Worm (Caenorhabditis elegans) whole organism, young adult: Measurements from ENCODE around the gene K08D12.8.

Experiments used
- B0035.1 ChIP-seq: sonication (generic microtip); optimal IDR thresholded peaks from 2 replicates; lab custom pipeline; 2016; ENCODE audit warnings: missing genetic modification characterization, mild to moderate bottlenecking, missing compliant biosample characterization, missing genotype, missing genetic modification reagents
- C06A6.2 ChIP-seq: fragments of 200-800 bp; sonication (Bioruptor generic); conservative IDR thresholded peaks from 2 replicates; pipeline ENCODE4 v1.3.6; 2022; ENCODE audit warnings: missing genetic modification characterization, missing compliant biosample characterization
- F10E7.11 ChIP-seq: sonication (generic microtip); optimal IDR thresholded peaks from 2 replicates; lab custom pipeline; 2017; ENCODE audit warnings: mild to moderate bottlenecking, missing genetic modification characterization, moderate library complexity, missing compliant biosample characterization
- F22D6.2 ChIP-seq: sonication (generic microtip); optimal IDR thresholded peaks from 2 replicates; lab custom pipeline; 2016; ENCODE audit warnings: mild to moderate bottlenecking, missing genetic modification characterization, missing compliant biosample characterization
- F23B12.7 ChIP-seq: sonication (generic microtip); optimal IDR thresholded peaks from 2 replicates; lab custom pipeline; 2017; ENCODE audit warnings: missing genetic modification characterization, mild to moderate bottlenecking, missing compliant biosample characterization, antibody characterized with exemption, moderate library complexity; ENCODE audit not compliant: insufficient read depth
- F33H1.4 ChIP-seq: fragments of 200-800 bp; sonication (Bioruptor generic); IDR thresholded peaks from 2 replicates; pipeline ENCODE4 v1.3.6; 2022; ENCODE audit warnings: missing genetic modification reagents, missing genetic modification characterization, missing compliant biosample characterization
- F39B2.1 ChIP-seq: fragments of 200-800 bp; sonication (Bioruptor generic); IDR thresholded peaks from 2 replicates; pipeline ENCODE4 v1.3.6; 2022; ENCODE audit warnings: missing genetic modification reagents, missing genetic modification characterization, missing compliant biosample characterization
- F57A8.1 ChIP-seq: fragments of 200-800 bp; sonication (Bioruptor generic); optimal IDR thresholded peaks from 2 replicates; lab custom pipeline; 2018; ENCODE audit warnings: mild to moderate bottlenecking, missing genetic modification characterization, moderate library complexity, missing compliant biosample characterization
- K11D2.4 ChIP-seq: fragments of 200-800 bp; sonication (Bioruptor generic); IDR thresholded peaks from 2 replicates; pipeline ENCODE4 v1.3.6; 2022; ENCODE audit warnings: missing genetic modification reagents, missing genetic modification characterization, missing compliant biosample characterization
- Y53F4B.3 ChIP-seq: fragments of 200-800 bp; sonication (Bioruptor generic); IDR thresholded peaks from 2 replicates; pipeline ENCODE4 v1.3.6; 2022; ENCODE audit warnings: missing genetic modification reagents, missing genetic modification characterization, missing compliant biosample characterization
- Y79H2A.3 ChIP-seq: fragments of 200-800 bp; sonication (Bioruptor generic); conservative IDR thresholded peaks from 2 replicates; pipeline ENCODE4 v1.3.6; 2022; ENCODE audit warnings: missing genetic modification reagents, missing genetic modification characterization, missing compliant biosample characterization
- Y95B8A.8 ChIP-seq: fragments of 200-800 bp; sonication (Bioruptor generic); IDR thresholded peaks from 2 replicates; pipeline ENCODE4 v1.3.6; 2022; ENCODE audit warnings: missing genetic modification reagents, missing genetic modification characterization, missing compliant biosample characterization
- aptf-2 ChIP-seq: fragments of 200-800 bp; sonication (Bioruptor generic); conservative IDR thresholded peaks from 2 replicates; pipeline ENCODE4 v1.3.6; 2022; ENCODE audit warnings: missing genetic modification reagents, missing genetic modification characterization, missing compliant biosample characterization
- atf-7 ChIP-seq: sonication (generic microtip); optimal IDR thresholded peaks from 2 replicates; lab custom pipeline; 2017; ENCODE audit warnings: mild to moderate bottlenecking, missing genetic modification characterization, missing compliant biosample characterization
- athp-1 ChIP-seq: sonication (generic microtip); optimal IDR thresholded peaks from 2 replicates; lab custom pipeline; 2017; ENCODE audit warnings: mild to moderate bottlenecking, missing genetic modification characterization, missing compliant biosample characterization
- attf-6 ChIP-seq: fragments of 200-800 bp; sonication (Bioruptor generic); IDR thresholded peaks from 2 replicates; pipeline ENCODE4 v1.3.6; 2022; ENCODE audit warnings: missing genetic modification reagents, missing genetic modification characterization, missing compliant biosample characterization
- bed-1 ChIP-seq: fragments of 200-800 bp; sonication (Bioruptor generic); IDR thresholded peaks from 2 replicates; pipeline ENCODE4 v1.3.6; 2022; ENCODE audit warnings: missing genetic modification reagents, missing genetic modification characterization, missing compliant biosample characterization
- ccch-3 ChIP-seq: fragments of 200-800 bp; sonication (Bioruptor generic); optimal IDR thresholded peaks from 2 replicates; lab custom pipeline; 2018; ENCODE audit warnings: mild to moderate bottlenecking, missing genetic modification characterization, missing compliant biosample characterization
- cebp-1 ChIP-seq, 2 experiments: fragments of 200-800 bp in 1 of 2; sonication (Bioruptor generic) in 1 of 2; sonication (generic microtip) in 1 of 2; IDR thresholded peaks in 1 of 2; optimal IDR thresholded peaks in 1 of 2; 2 replicates each; pipeline versions ENCODE4 v1.3.6 to Lab custom; 2017 to 2022; ENCODE audit warnings: missing compliant biosample characterization in 2 of 2, missing genetic modification characterization in 2 of 2, mild to moderate bottlenecking in 1 of 2, missing genetic modification reagents in 1 of 2, moderate library complexity in 1 of 2
- cebp-2 ChIP-seq: fragments of 200-800 bp; sonication (Bioruptor generic); IDR thresholded peaks from 2 replicates; pipeline ENCODE4 v1.3.6; 2022; ENCODE audit warnings: missing genetic modification characterization, missing compliant biosample characterization
- ceh-58 ChIP-seq: fragments of 200-800 bp; sonication (Bioruptor generic); IDR thresholded peaks from 2 replicates; pipeline ENCODE4 v1.3.6; 2022; ENCODE audit warnings: missing genetic modification characterization, missing compliant biosample characterization
- dox-1 ChIP-seq: fragments of 200-800 bp; sonication (Bioruptor generic); IDR thresholded peaks from 2 replicates; pipeline ENCODE4 v1.3.6; 2022; ENCODE audit warnings: missing genetic modification reagents, missing genetic modification characterization, missing compliant biosample characterization
- egl-44 ChIP-seq: fragments of 200-800 bp; sonication (Bioruptor generic); IDR thresholded peaks from 2 replicates; pipeline ENCODE4 v1.3.6; 2022; ENCODE audit warnings: missing genetic modification reagents, missing genetic modification characterization, missing compliant biosample characterization
- ets-4 ChIP-seq: fragments of 200-800 bp; sonication (Bioruptor generic); optimal IDR thresholded peaks from 2 replicates; lab custom pipeline; 2018; ENCODE audit warnings: mild to moderate bottlenecking, missing genetic modification characterization, missing compliant biosample characterization
- hlh-26 ChIP-seq: fragments of 200-800 bp; sonication (Bioruptor generic); conservative IDR thresholded peaks from 2 replicates; pipeline ENCODE4 v1.3.6; 2022; ENCODE audit warnings: missing genetic modification reagents, missing genetic modification characterization, missing compliant biosample characterization
- hmg-20 ChIP-seq: fragments of 200-800 bp; sonication (Bioruptor generic); IDR thresholded peaks from 2 replicates; pipeline ENCODE4 v1.3.6; 2022; ENCODE audit warnings: missing genetic modification reagents, missing genetic modification characterization, missing compliant biosample characterization
- hsf-1 ChIP-seq: fragments of 200-800 bp; sonication (Bioruptor generic); IDR thresholded peaks from 2 replicates; pipeline ENCODE4 v1.3.6; 2022; ENCODE audit warnings: missing genetic modification reagents, missing genetic modification characterization, missing compliant biosample characterization
- lag-1 ChIP-seq: fragments of 200-800 bp; sonication (Bioruptor generic); IDR thresholded peaks from 2 replicates; pipeline ENCODE4 v1.3.6; 2022; ENCODE audit warnings: missing genetic modification reagents, missing genetic modification characterization, missing compliant biosample characterization
- lin-40 ChIP-seq: sonication (generic microtip); optimal IDR thresholded peaks from 2 replicates; lab custom pipeline; 2016; ENCODE audit warnings: missing genetic modification characterization, mild to moderate bottlenecking, missing compliant biosample characterization, missing genotype, missing genetic modification reagents
- lin-54 ChIP-seq: fragments of 200-800 bp; sonication (Bioruptor generic); optimal IDR thresholded peaks from 2 replicates; lab custom pipeline; 2018; ENCODE audit warnings: mild to moderate bottlenecking, missing genetic modification characterization, missing compliant biosample characterization
- lir-1 ChIP-seq: fragments of 200-800 bp; sonication (Bioruptor generic); conservative IDR thresholded peaks from 2 replicates; pipeline ENCODE4 v1.3.6; 2022; ENCODE audit warnings: missing genetic modification reagents, missing genetic modification characterization, missing compliant biosample characterization
- lsl-1 ChIP-seq: fragments of 200-800 bp; sonication (Bioruptor generic); optimal IDR thresholded peaks from 2 replicates; lab custom pipeline; 2018; ENCODE audit warnings: mild to moderate bottlenecking, missing genetic modification characterization, moderate library complexity, missing compliant biosample characterization
- lsy-27 ChIP-seq: sonication (generic microtip); optimal IDR thresholded peaks from 2 replicates; lab custom pipeline; 2017; ENCODE audit warnings: missing genetic modification characterization, mild to moderate bottlenecking, missing compliant biosample characterization, antibody characterized with exemption, missing genotype, borderline replicate concordance; ENCODE audit not compliant: insufficient read depth
- madf-6 ChIP-seq: fragments of 200-800 bp; sonication (Bioruptor generic); IDR thresholded peaks from 2 replicates; pipeline ENCODE4 v1.3.6; 2022; ENCODE audit warnings: missing genetic modification reagents, missing genetic modification characterization, missing compliant biosample characterization
- madf-8 ChIP-seq: fragments of 200-800 bp; sonication (Bioruptor generic); conservative IDR thresholded peaks from 2 replicates; pipeline ENCODE4 v1.3.6; 2022; ENCODE audit warnings: missing genetic modification reagents, missing genetic modification characterization, missing compliant biosample characterization
- nfya-1 ChIP-seq: sonication (generic microtip); optimal IDR thresholded peaks from 2 replicates; lab custom pipeline; 2017; ENCODE audit warnings: antibody characterized with exemption, missing compliant biosample characterization, missing genetic modification characterization, borderline replicate concordance; ENCODE audit not compliant: insufficient read depth
- nfyb-1 ChIP-seq: fragments of 200-800 bp; sonication (Bioruptor generic); IDR thresholded peaks from 2 replicates; pipeline ENCODE4 v1.3.6; 2022; ENCODE audit warnings: missing genetic modification reagents, missing genetic modification characterization, missing compliant biosample characterization
- nhr-179 ChIP-seq: sonication (generic microtip); optimal IDR thresholded peaks from 2 replicates; lab custom pipeline; 2016; ENCODE audit warnings: mild to moderate bottlenecking, missing genetic modification characterization, missing compliant biosample characterization
- nhr-80 ChIP-seq: sonication (generic microtip); optimal IDR thresholded peaks from 2 replicates; lab custom pipeline; 2016; ENCODE audit warnings: missing genetic modification characterization, missing compliant biosample characterization
- nhr-90 ChIP-seq: sonication (generic microtip); optimal IDR thresholded peaks from 2 replicates; lab custom pipeline; 2016; ENCODE audit warnings: missing genotype, mild to moderate bottlenecking, missing genetic modification characterization, missing compliant biosample characterization
- rcor-1 ChIP-seq: fragments of 200-800 bp; sonication (Bioruptor generic); IDR thresholded peaks from 2 replicates; pipeline ENCODE4 v1.3.6; 2022; ENCODE audit warnings: missing genetic modification reagents, missing genetic modification characterization, missing compliant biosample characterization
- repo-1 ChIP-seq: sonication (generic microtip); optimal IDR thresholded peaks from 2 replicates; lab custom pipeline; 2017; ENCODE audit warnings: mild to moderate bottlenecking, missing genetic modification characterization, missing compliant biosample characterization
- snpc-4 ChIP-seq, 5 experiments: fragments of 150-350 bp in 1 of 5; sonication (generic microtip) in 4 of 5; optimal IDR thresholded peaks; 2 replicates each; lab custom pipeline; 2014 to 2018; ENCODE audit warnings: missing genetic modification characterization in 5 of 5, missing biosample characterization in 3 of 5, antibody characterized with exemption in 2 of 5, mild to moderate bottlenecking in 2 of 5, missing compliant biosample characterization in 2 of 5, missing genotype in 2 of 5, moderate library complexity in 2 of 5, missing genetic modification reagents in 1 of 5
- somi-1 ChIP-seq: fragments of 200-800 bp; sonication (Bioruptor generic); optimal IDR thresholded peaks from 2 replicates; lab custom pipeline; 2018; ENCODE audit warnings: mild to moderate bottlenecking, missing genetic modification characterization, missing compliant biosample characterization
- xnd-1 ChIP-seq: sonication (generic microtip); optimal IDR thresholded peaks from 2 replicates; lab custom pipeline; 2016; ENCODE audit warnings: missing genotype, missing genetic modification reagents, missing genetic modification characterization, missing compliant biosample characterization
- ztf-6 ChIP-seq: fragments of 200-800 bp; sonication (Bioruptor generic); IDR thresholded peaks from 2 replicates; pipeline ENCODE4 v1.3.6; 2022; ENCODE audit warnings: missing genetic modification reagents, missing genetic modification characterization, missing compliant biosample characterization

K08D12.8 gene

DNA sequence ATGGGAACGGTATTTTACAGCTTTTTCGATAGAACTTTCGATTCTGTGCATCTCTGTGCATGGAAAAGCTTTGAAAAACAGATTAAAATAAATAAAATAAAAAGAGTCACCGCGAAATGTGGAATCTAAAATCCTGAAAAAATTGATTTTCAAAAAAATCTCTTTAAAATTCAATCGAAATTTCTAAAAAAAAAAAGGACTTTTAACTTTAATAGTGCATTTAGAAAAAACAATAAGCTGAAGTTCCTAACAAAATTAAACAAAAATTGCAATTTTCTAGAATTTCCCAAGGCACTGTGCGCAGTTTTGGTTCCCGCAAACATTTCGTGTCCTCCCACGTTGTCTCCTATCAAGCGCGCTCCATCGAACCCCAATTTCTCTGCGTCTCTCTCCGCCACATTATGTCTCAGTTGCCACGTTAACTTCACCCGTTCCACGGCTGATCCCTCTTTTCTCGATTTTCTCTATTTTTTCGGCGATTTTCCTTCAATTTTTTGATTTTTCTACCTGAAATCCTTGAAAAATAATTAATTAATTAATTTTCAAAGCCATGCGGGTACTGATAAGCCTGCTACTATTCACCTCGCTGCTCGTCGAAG, 19.6 kb downstream of the K08D12.8 start, which contains the start of the genes Y41D4A.6 and Y41D4A.4 (continued):
- TF ChIP-seq athp-1 (tag; lab: Kevin White, UChicago) (peak; percentile 73), F10E7.11 (tag; lab: Kevin White, UChicago) (no peak), aptf-2 (GFP tag; lab: Robert Waterston, UW) (peak; percentile 76), Y79H2A.3 (0 out of 2 replicates have a peak, but pooled peaks have one; percentile 41), snpc-4 (GFP tag; optimal IDR thresholded peaks at IDR 0.05; lab: Kevin White, UChicago) (no peak), snpc-4 (tag; optimal IDR thresholded peaks at IDR 0.05; lab: Kevin White, UChicago) (peak; percentile 22 to 66 (median 58)), lsy-27 (tag; lab: Kevin White, UChicago) (no peak), F57A8.1 (GFP tag; lab: Kevin White, UChicago) (no peak), F33H1.4 (GFP tag; lab: Robert Waterston, UW) (peak; percentile 68), ccch-3 (GFP tag; lab: Kevin White, UChicago) (peak; percentile 67), lin-40 (tag; lab: Kevin White, UChicago) (peak; percentile 61), hlh-26 (GFP tag; lab: Robert Waterston, UW) (no peak), cebp-2 (GFP tag; lab: Robert Waterston, UW) (no peak), egl-44 (GFP tag; lab: Robert Waterston, UW) (no peak), xnd-1 (tag; lab: Kevin White, UChicago) (no peak), atf-7 (no peak), lir-1 (GFP tag; lab: Robert Waterston, UW) (peak; percentile 56; the same call in 1 of the 2 replicates), hmg-20 (no peak), F22D6.2 (tag; lab: Kevin White, UChicago) (no peak), rcor-1 (GFP tag; lab: Robert Waterston, UW) (peak; percentile 76), bed-1 (GFP tag; lab: Robert Waterston, UW) (no peak), lag-1 (GFP tag; lab: Robert Waterston, UW) (no peak), madf-6 (peak; percentile 53), repo-1 (no peak), lsl-1 (peak; percentile 70), C06A6.2 (no peak), ceh-58 (GFP tag; lab: Robert Waterston, UW) (no peak), hsf-1 (GFP tag; lab: Robert Waterston, UW) (peak; percentile 52; the same call in 1 of the 2 replicates), nfya-1 (tag; lab: Kevin White, UChicago) (no peak), ztf-6 (GFP tag; lab: Robert Waterston, UW) (peak; percentile 64; the same call in 1 of the 2 replicates), nfyb-1 (GFP tag; lab: Robert Waterston, UW) (0 out of 2 replicates have a peak, but pooled peaks have one; percentile 51), attf-6 (GFP tag; lab: Robert Waterston, UW) (no peak; the same call in 1 of the 2 replicates), dox-1 (peak; percentile 94), somi-1 (peak; percentile 31), F23B12.7 (tag; lab: Kevin White, UChicago) (peak; percentile 64), madf-8 (GFP tag; lab: Robert Waterston, UW) (no peak), nhr-179 (tag; lab: Kevin White, UChicago) (no peak), F39B2.1 (no peak), ets-4 (GFP tag; lab: Kevin White, UChicago) (no peak), B0035.1 (tag; lab: Kevin White, UChicago) (peak; percentile 38), lin-54 (GFP tag; lab: Kevin White, UChicago) (peak; percentile 79), Y95B8A.8 (GFP tag; lab: Robert Waterston, UW) (0 out of 2 replicates have a peak, but pooled peaks have one; percentile 61), K11D2.4 (GFP tag; lab: Robert Waterston, UW) (0 out of 2 replicates have a peak, but pooled peaks have one; percentile 26), nhr-90 (tag; lab: Kevin White, UChicago) (peak; percentile 3), nhr-80 (tag; lab: Kevin White, UChicago) (peak; percentile 65), cebp-1 (GFP tag; IDR thresholded peaks at IDR 0.05; lab: Robert Waterston, UW) (peak; percentile 33; the same call in 1 of the 2 replicates), cebp-1 (tag; optimal IDR thresholded peaks at IDR 0.05; lab: Kevin White, UChicago) (peak; percentile 63), Y53F4B.3 (GFP tag; lab: Robert Waterston, UW) (no peak)
